Worm (Caenorhabditis elegans) whole organism, midembryonic: ENCODE measurements around the gene ncl-1.

Source experiments
- cog-1 ChIP-seq: sonication (generic microtip); optimal IDR thresholded peaks from 2 replicates; lab custom pipeline; 2016; ENCODE audit warnings: missing genetic modification characterization, missing compliant biosample characterization
- klf-2 ChIP-seq: fragments of 200-800 bp; sonication (Bioruptor generic); conservative IDR thresholded peaks from 2 replicates; pipeline ENCODE4 v1.3.6; 2022; ENCODE audit warnings: missing genetic modification reagents, missing genetic modification characterization, missing compliant biosample characterization
- ref-1 ChIP-seq: fragments of 200-800 bp; sonication (Bioruptor generic); conservative IDR thresholded peaks from 2 replicates; pipeline ENCODE4 v1.3.6; 2022; ENCODE audit warnings: missing genetic modification reagents, missing genetic modification characterization, missing compliant biosample characterization
- tab-1 ChIP-seq: fragments of 200-800 bp; sonication (Bioruptor generic); IDR thresholded peaks from 2 replicates; pipeline ENCODE4 v1.3.6; 2022; ENCODE audit warnings: missing genetic modification characterization, missing compliant biosample characterization
- ztf-23 ChIP-seq: fragments of 200-800 bp; sonication (Bioruptor generic); IDR thresholded peaks from 2 replicates; pipeline ENCODE4 v1.3.6; 2022; ENCODE audit warnings: missing genetic modification reagents, missing genetic modification characterization, missing compliant biosample characterization
- ztf-29 ChIP-seq: fragments of 200-800 bp; sonication (Bioruptor generic); IDR thresholded peaks from 2 replicates; pipeline ENCODE4 v1.3.6; 2022; ENCODE audit warnings: missing genetic modification reagents, missing genetic modification characterization, missing compliant biosample characterization

DNA sequence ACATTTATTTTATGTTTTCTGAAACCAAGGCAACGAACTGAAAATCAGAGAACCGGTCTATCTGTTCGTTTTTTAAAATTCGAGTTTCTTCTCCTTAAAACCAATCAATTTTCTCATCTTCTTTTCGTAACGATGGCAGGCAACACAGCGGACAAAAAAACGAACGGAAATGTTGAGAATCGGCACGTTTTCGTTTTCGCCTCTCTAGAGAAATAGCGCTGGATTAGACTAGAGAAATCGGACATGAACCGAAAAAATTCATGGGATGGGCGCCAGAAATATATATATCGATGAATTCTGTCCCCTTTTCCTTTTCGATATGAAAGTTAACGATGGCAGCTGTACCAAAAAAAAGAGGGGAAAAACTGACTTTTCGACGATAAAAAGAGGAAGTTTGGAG is 2.9 kb downstream of the ncl-1 start:
- TF ChIP-seq klf-2 (GFP tag; lab: Robert Waterston, UW) (no peak), ref-1 (GFP tag; lab: Robert Waterston, UW) (no peak), ztf-29 (GFP tag; lab: Robert Waterston, UW) (no peak), tab-1 (GFP tag; lab: Robert Waterston, UW) (no peak), cog-1 (tag; lab: Kevin White, UChicago) (no peak), ztf-23 (GFP tag; lab: Robert Waterston, UW) (no peak)
